Fruit fly (Drosophila melanogaster): ENCODE measurements around the gene Srg1.
A peak's percentile ranks its signal among the peaks of the same experiment; 100 is the strongest.

Gene Srg1

dm6 chr3R:24905959-24906634, 41.6 kb upstream of the Srg1 start, which contains the start of gene CG13643 (continued):
- TF ChIP-seq Blimp-1 (GFP tag; optimal IDR thresholded peaks at IDR 0.05) (peak; percentile 54), CG6792 (GFP tag; optimal IDR thresholded peaks at IDR 0.05) (peak; percentile 34), net (GFP tag; optimal IDR thresholded peaks at IDR 0.05) (peak; percentile 64), acj6 (GFP tag; optimal IDR thresholded peaks at IDR 0.05) (peak; percentile 58), Ets21C (GFP tag; optimal IDR thresholded peaks at IDR 0.05) (no peak), pdm3 (GFP tag; optimal IDR thresholded peaks at IDR 0.05) (peak; percentile 23), ss (GFP tag; optimal IDR thresholded peaks at IDR 0.05) (peak; percentile 35 to 56), spab (GFP tag; optimal IDR thresholded peaks at IDR 0.05) (no peak), CG3032 (tag; optimal IDR thresholded peaks at IDR 0.05) (no peak), CG6854 (GFP tag; optimal IDR thresholded peaks at IDR 0.05) (no peak), Sox102F (GFP tag; optimal IDR thresholded peaks at IDR 0.05) (no peak), CG6808 (GFP tag; optimal IDR thresholded peaks at IDR 0.05) (peak; percentile 41), Met (GFP tag; optimal IDR thresholded peaks at IDR 0.05) (peak; percentile 18), vri (GFP tag; optimal IDR thresholded peaks at IDR 0.05) (no peak), eg (GFP tag; IDR thresholded peaks at IDR 0.05) (peak; percentile 31; the same call in 1 of the 3 replicates), CG8119 (GFP tag; IDR thresholded peaks at IDR 0.05) (peak; percentile 86), Gug (GFP tag; IDR thresholded peaks at IDR 0.05) (no peak), cyc (GFP tag; optimal IDR thresholded peaks at IDR 0.05) (peak; percentile 1), CG1621 (tag; optimal IDR thresholded peaks at IDR 0.05) (no peak), Hr39 (GFP tag; optimal IDR thresholded peaks at IDR 0.05) (no peak), Eip78C (GFP tag) (peak; percentile 88), Hr38 (GFP tag; optimal IDR thresholded peaks at IDR 0.05) (no peak), Sox15 (GFP tag; optimal IDR thresholded peaks at IDR 0.05) (no peak), esn (GFP tag; optimal IDR thresholded peaks at IDR 0.05) (no peak), Eip93F (GFP tag; optimal IDR thresholded peaks at IDR 0.05) (no peak), fd59A (GFP tag; optimal IDR thresholded peaks at IDR 0.05) (no peak), dsx (GFP tag; optimal IDR thresholded peaks at IDR 0.05; ENCODE audit: poor library complexity, severe bottlenecking) (peak; percentile 12), CG31627 (GFP tag; optimal IDR thresholded peaks at IDR 0.05) (no peak), salr (GFP tag; optimal IDR thresholded peaks at IDR 0.05) (peak in 1 of 2 experiments; percentile 71), CG11762 (GFP tag; optimal IDR thresholded peaks at IDR 0.05; ENCODE audit: insufficient read depth) (peak; percentile 69), dac (GFP tag; optimal IDR thresholded peaks at IDR 0.05) (peak; percentile 18), OdsH (GFP tag; optimal IDR thresholded peaks at IDR 0.05) (peak; percentile 55), CG8632 (GFP tag; optimal IDR thresholded peaks at IDR 0.05) (peak; percentile 66), CG9139 (GFP tag; optimal IDR thresholded peaks at IDR 0.05) (no peak), CG6276 (GFP tag; optimal IDR thresholded peaks at IDR 0.05) (peak; percentile 75), CG11902 (GFP tag; optimal IDR thresholded peaks at IDR 0.05) (no peak), CG34406 (GFP tag; optimal IDR thresholded peaks at IDR 0.05) (peak; percentile 62), CG32006 (GFP tag; optimal IDR thresholded peaks at IDR 0.05) (peak; percentile 85), achi (GFP tag; optimal IDR thresholded peaks at IDR 0.05) (peak; percentile 74)

- no peak for TF ChIP-seq dsx (GFP tag; optimal IDR thresholded peaks at IDR 0.05; ENCODE audit: poor library complexity, severe bottlenecking)
- no peak for TF ChIP-seq CG15336 (GFP tag; IDR thresholded peaks at IDR 0.05)
- no peak for TF ChIP-seq net (GFP tag; optimal IDR thresholded peaks at IDR 0.05)
- no peak for TF ChIP-seq fd85E (GFP tag; optimal IDR thresholded peaks at IDR 0.05)
- TF ChIP-seq Sox14 (GFP tag; optimal IDR thresholded peaks at IDR 0.05), result no peak
- TF ChIP-seq Gug (GFP tag; IDR thresholded peaks at IDR 0.05), result no peak
- no peak for TF ChIP-seq fd59A (GFP tag; optimal IDR thresholded peaks at IDR 0.05)
- no peak for TF ChIP-seq Sox102F (GFP tag; optimal IDR thresholded peaks at IDR 0.05)
- no peak for TF ChIP-seq Sox15 (GFP tag; optimal IDR thresholded peaks at IDR 0.05)
- TF ChIP-seq CG34406 (GFP tag; optimal IDR thresholded peaks at IDR 0.05), result no peak
- no peak for TF ChIP-seq ss (GFP tag; optimal IDR thresholded peaks at IDR 0.05)
- no peak for TF ChIP-seq esn (GFP tag; optimal IDR thresholded peaks at IDR 0.05)
These were observed 36.3 kb upstream of the Srg1 start, which contains the start of gene CG10845 for dm6 chr3R:24900816-24901215. TSS of gene CG10845 (plus strand) at chr3R:24901116.
